Worm (Caenorhabditis elegans) whole organism, mixed stage, embryonic: Measurements from ENCODE around the gene nhr-170.

Experiments used
- elt-1 ChIP-seq: sonication (generic microtip); optimal IDR thresholded peaks from 2 replicates; lab custom pipeline; 2017; ENCODE audit warnings: missing genetic modification characterization, mild to moderate bottlenecking, missing compliant biosample characterization, antibody characterized with exemption, moderate library complexity, borderline replicate concordance; ENCODE audit not compliant: insufficient read depth
- lin-13 ChIP-seq: fragments of 150-350 bp; optimal IDR thresholded peaks from 2 replicates; lab custom pipeline; 2014; ENCODE audit warnings: missing biosample characterization, missing genetic modification characterization
- nhr-12 ChIP-seq: fragments of 150-350 bp; optimal IDR thresholded peaks from 2 replicates; lab custom pipeline; 2014; ENCODE audit warnings: missing biosample characterization, missing genetic modification characterization
- nhr-237 ChIP-seq: fragments of 150-350 bp; optimal IDR thresholded peaks from 2 replicates; lab custom pipeline; 2014; ENCODE audit warnings: missing biosample characterization, missing genetic modification characterization
- nhr-28 ChIP-seq: fragments of 150-350 bp; optimal IDR thresholded peaks from 2 replicates; lab custom pipeline; 2014; ENCODE audit warnings: missing biosample characterization, missing genetic modification characterization
- nhr-76 ChIP-seq: sonication (generic microtip); optimal IDR thresholded peaks from 2 replicates; lab custom pipeline; 2017; ENCODE audit warnings: missing biosample characterization, missing genetic modification characterization
- snpc-4 ChIP-seq: fragments of 150-350 bp; optimal IDR thresholded peaks from 2 replicates; lab custom pipeline; 2014; ENCODE audit warnings: missing biosample characterization, missing genetic modification characterization
- ztf-11 ChIP-seq: fragments of 150-350 bp; optimal IDR thresholded peaks from 2 replicates; lab custom pipeline; 2014; ENCODE audit warnings: missing biosample characterization, missing genetic modification characterization

- TF ChIP-seq elt-1 (tag; lab: Kevin White, UChicago) = no peak
- TF ChIP-seq snpc-4 (tag; lab: Kevin White, UChicago) = no peak
- no peak for TF ChIP-seq ztf-11 (tag; lab: Kevin White, UChicago)
- TF ChIP-seq nhr-76 (tag; lab: Kevin White, UChicago) = no peak
- TF ChIP-seq lin-13 (tag; lab: Kevin White, UChicago) = no peak
- no peak for TF ChIP-seq nhr-28 (tag; lab: Kevin White, UChicago)
- no peak for TF ChIP-seq nhr-237
- TF ChIP-seq nhr-12 (tag; lab: Kevin White, UChicago) = no peak
Observed at ce11 chrV:18769902-18770301, 30.7 kb downstream of the nhr-170 start.
